Worm (Caenorhabditis elegans) whole organism, young adult: ENCODE results near the gene irg-8.

Experiments used
- F49E8.2 ChIP-seq: sonication (generic microtip); optimal IDR thresholded peaks from 3 replicates; lab custom pipeline; 2017; ENCODE audit warnings: missing genetic modification characterization, mild to moderate bottlenecking, missing compliant biosample characterization, antibody characterized with exemption, moderate library complexity; ENCODE audit not compliant: insufficient read depth
- K11D2.4 ChIP-seq: fragments of 200-800 bp; sonication (Bioruptor generic); IDR thresholded peaks from 2 replicates; pipeline ENCODE4 v1.3.6; 2022; ENCODE audit warnings: missing genetic modification reagents, missing genetic modification characterization, missing compliant biosample characterization
- ceh-27 ChIP-seq: fragments of 200-800 bp; sonication (Bioruptor generic); optimal IDR thresholded peaks from 2 replicates; lab custom pipeline; 2018; ENCODE audit warnings: mild to moderate bottlenecking, missing genetic modification characterization, moderate library complexity, missing compliant biosample characterization
- chd-7 ChIP-seq: sonication (generic microtip); optimal IDR thresholded peaks from 2 replicates; lab custom pipeline; 2016; ENCODE audit warnings: mild to moderate bottlenecking, missing genetic modification characterization, moderate library complexity, missing compliant biosample characterization
- fkh-3 ChIP-seq: sonication (generic microtip); optimal IDR thresholded peaks from 2 replicates; lab custom pipeline; 2016; ENCODE audit warnings: mild to moderate bottlenecking, missing genetic modification characterization, missing compliant biosample characterization
- hlh-12 ChIP-seq: sonication (generic microtip); optimal IDR thresholded peaks from 2 replicates; lab custom pipeline; 2016; ENCODE audit warnings: missing genetic modification characterization, missing compliant biosample characterization
- hrde-1 ChIP-seq: sonication (generic microtip); optimal IDR thresholded peaks from 2 replicates; lab custom pipeline; 2016; ENCODE audit warnings: missing genetic modification characterization, mild to moderate bottlenecking, missing compliant biosample characterization, moderate library complexity, missing genotype, missing genetic modification reagents, borderline replicate concordance
- lin-26 ChIP-seq: fragments of 200-800 bp; sonication (Bioruptor generic); IDR thresholded peaks from 2 replicates; pipeline ENCODE4 v1.3.6; 2022; ENCODE audit warnings: missing genetic modification reagents, missing genetic modification characterization, missing compliant biosample characterization
- mcd-1 ChIP-seq: fragments of 200-800 bp; sonication (Bioruptor generic); IDR thresholded peaks from 2 replicates; pipeline ENCODE4 v1.3.6; 2022; ENCODE audit warnings: missing genetic modification reagents, missing genetic modification characterization, missing compliant biosample characterization
- nhr-90 ChIP-seq: sonication (generic microtip); optimal IDR thresholded peaks from 2 replicates; lab custom pipeline; 2016; ENCODE audit warnings: missing genotype, mild to moderate bottlenecking, missing genetic modification characterization, missing compliant biosample characterization
- sea-2 ChIP-seq: fragments of 200-800 bp; sonication (Bioruptor generic); IDR thresholded peaks from 2 replicates; pipeline ENCODE4 v1.3.6; 2022; ENCODE audit warnings: missing genetic modification characterization, missing compliant biosample characterization

ce11 chrV:373192-373591, 44.3 kb downstream of the irg-8 start:
- no peak for TF ChIP-seq chd-7 (tag; lab: Kevin White, UChicago)
- TF ChIP-seq hrde-1 (tag; lab: Kevin White, UChicago) = no peak
- no peak for TF ChIP-seq hlh-12 (tag; lab: Kevin White, UChicago)
- TF ChIP-seq sea-2 (GFP tag; lab: Robert Waterston, UW) = no peak
- TF ChIP-seq ceh-27 (GFP tag; lab: Kevin White, UChicago) = no peak
- TF ChIP-seq lin-26 = no peak
- no peak for TF ChIP-seq fkh-3 (tag; lab: Kevin White, UChicago)
- no peak for TF ChIP-seq K11D2.4 (GFP tag; lab: Robert Waterston, UW)
- no peak for TF ChIP-seq mcd-1 (GFP tag; lab: Robert Waterston, UW)
- TF ChIP-seq F49E8.2 (tag; lab: Kevin White, UChicago) = no peak
- no peak for TF ChIP-seq nhr-90
